Worm (Caenorhabditis elegans) whole organism, late embryonic: ENCODE results near the gene tomm-40.

Experiments used
- ama-1 ChIP-seq: fragments of 150-350 bp; optimal IDR thresholded peaks from 2 replicates; lab custom pipeline; 2014
- ceh-45 ChIP-seq: fragments of 200-800 bp; sonication (Bioruptor generic); IDR thresholded peaks from 2 replicates; pipeline ENCODE4 v1.3.6; 2022; ENCODE audit warnings: missing genetic modification reagents, missing genetic modification characterization, missing compliant biosample characterization

DNA sequence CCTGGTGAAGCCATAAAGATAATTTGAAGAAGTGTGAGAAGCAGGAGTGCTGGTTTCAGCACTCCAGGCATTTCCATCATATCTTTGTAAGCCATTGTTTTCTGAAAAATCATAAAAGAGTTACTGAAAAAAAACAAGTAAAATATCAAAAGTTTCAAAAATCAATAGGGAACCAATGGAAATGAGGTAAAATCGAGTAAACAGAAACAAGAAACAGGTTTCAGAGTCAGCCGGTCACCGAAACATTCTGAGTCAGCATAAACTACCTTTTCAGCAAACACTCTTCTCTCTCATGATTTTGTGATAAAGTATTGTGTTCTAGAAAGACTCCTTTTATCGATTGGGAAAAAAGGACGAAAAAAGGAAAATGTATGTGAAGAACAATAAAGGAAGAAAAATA lies 16.1 kb upstream of the tomm-40 start, which contains the start of gene C18E9.9:
- TF ChIP-seq ceh-45 (GFP tag; lab: Robert Waterston, UW) = no peak
- no peak for TF ChIP-seq ama-1
